Fruit fly (Drosophila melanogaster): ENCODE measurements around the gene CG31145.

Gene CG31145

DNA sequence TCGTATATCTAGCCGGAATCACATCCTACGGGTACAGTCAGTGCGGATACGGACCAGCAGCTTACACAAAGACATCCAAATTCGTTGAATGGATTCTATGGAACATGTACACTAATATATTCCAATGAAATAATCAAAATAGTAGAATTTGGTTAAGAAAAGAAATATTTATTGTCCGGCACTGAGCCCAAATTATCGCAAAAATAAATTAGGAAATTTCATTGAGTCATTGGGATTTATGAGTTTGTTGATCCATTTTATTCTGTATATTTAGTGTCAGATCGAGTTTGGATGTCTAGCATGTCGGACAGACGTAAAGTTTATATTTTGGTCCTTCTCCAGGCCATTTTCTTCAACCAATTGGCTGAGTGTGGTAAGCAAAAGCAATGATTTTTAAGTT is 14.3 kb upstream of the CG31145 start, which contains the start of gene CG18754:
Gene CG18754, plus strand, starts transcription at position 301 of the 400 bp plus-strand sequence.
- TF ChIP-seq CG17801 (GFP tag; optimal IDR thresholded peaks at IDR 0.05; ENCODE audit: partially characterized antibody) = no peak

DNA sequence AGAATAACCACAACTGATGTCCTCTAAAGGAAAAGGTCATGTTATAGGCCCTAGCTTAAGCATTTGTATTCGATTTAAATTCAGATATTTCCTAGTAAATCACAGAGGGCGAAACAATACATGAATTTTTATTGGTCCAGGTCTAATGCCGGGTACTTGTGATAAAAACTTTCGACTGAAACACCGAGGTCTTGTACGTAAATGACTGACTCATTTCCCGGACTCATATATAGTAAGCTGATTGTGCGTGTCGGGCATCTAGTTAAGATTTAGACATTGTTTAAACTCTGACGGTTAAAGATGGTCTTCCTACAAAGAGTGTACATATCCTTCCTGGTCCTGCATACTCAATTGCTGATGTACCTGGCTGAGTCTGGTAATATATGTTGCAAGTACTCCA is 12.7 kb upstream of the CG31145 start, which contains the start of gene CG16710:
Gene CG16710, plus strand, starts transcription at position 301 of the 400 bp plus-strand sequence.
- TF ChIP-seq CG17801 (GFP tag; optimal IDR thresholded peaks at IDR 0.05; ENCODE audit: partially characterized antibody) = no peak

DNA sequence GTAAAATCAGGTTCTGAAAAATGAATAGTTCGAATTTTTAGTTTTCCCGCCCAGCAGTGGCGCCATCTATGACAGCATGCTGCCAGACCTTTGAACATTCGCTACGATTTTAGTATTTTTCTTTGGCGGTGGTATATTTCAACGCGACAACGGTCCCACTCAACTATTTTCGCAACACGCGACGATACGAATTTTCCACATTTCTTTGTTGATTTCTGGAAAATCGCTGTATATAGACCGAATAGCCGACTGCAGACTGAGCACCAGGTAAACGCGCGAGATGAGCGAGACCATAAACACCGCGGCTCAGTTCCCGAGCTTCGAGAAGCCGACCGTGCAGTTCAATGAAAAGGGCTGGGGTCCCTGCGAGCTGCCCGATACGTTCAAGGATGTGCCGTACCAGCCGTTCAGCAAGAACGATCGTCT is 10.5 kb upstream of the CG31145 start, which contains the start of gene eIF3d1:
Gene eIF3d1, plus strand, starts transcription at position 129 of the 426 bp plus-strand sequence.
- peak; percentile 0 for TF ChIP-seq CG17801 (GFP tag; optimal IDR thresholded peaks at IDR 0.05; ENCODE audit: partially characterized antibody)

DNA sequence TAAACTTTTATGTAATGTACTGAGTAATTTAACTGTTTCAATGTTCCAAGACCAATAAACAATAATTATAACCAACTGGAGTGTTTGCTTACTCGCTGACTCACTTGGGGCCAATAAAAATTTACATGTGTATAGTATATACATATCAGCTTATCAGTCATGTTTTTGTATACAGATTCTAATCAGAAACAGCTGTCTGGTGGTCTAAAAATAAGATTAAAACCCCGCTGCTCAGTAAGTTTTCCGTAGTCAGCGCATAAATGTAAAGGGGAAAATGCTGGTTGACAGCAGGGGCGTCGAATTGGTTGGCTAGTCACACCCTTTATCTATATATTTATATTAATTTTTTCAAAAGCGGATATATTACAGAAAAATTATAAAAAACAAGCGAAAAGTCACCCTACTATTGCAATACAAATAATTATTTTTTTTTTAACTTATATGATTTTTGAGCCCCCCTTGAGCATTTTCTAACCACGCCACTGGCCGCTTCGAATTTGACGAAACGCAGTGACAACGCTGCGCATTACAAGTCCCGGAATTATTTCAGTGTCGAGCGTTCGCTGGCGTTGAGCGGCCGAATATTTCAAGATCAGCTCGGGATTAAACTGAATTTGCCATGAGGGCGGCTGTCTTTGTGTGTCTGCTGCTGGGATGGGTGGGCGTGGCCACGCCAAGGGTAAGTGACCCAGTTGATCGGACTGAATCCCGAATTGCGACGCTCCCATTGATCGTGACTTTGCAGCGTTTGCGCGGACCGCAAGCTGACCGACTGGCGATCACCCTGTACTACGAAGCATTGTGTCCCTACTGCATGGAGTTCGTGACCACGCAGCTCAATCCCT is 9.1 kb upstream of the CG31145 start, which contains the start of gene GILT2:
Gene GILT2, plus strand, starts transcription at position 547 of the 845 bp plus-strand sequence.
- TF ChIP-seq CG17801 (GFP tag; optimal IDR thresholded peaks at IDR 0.05; ENCODE audit: partially characterized antibody) = peak; percentile 97

DNA sequence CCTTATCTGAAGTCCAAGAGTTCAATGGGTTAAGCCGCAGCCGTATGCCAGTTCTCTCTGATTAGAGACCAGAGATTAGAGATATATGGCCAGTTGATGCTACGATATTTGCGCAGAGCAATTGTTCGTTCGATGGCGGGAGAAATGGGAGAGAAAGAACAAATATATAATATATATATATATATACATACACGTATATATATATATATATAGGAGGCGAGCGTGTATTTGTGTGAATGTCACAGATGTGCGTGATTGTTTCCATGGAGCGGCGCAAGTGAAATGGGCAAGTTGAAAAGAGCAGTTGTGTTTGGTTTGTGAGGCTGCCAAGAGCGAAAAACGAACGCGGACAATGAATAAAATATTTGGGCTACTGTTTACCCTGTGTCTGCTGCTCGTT is 7.6 kb upstream of the CG31145 start, which contains the start of gene GILT3:
Gene GILT3, plus strand, starts transcription at position 301 of the 400 bp plus-strand sequence.
- TF ChIP-seq CG17801 (GFP tag; optimal IDR thresholded peaks at IDR 0.05; ENCODE audit: partially characterized antibody) = no peak

DNA sequence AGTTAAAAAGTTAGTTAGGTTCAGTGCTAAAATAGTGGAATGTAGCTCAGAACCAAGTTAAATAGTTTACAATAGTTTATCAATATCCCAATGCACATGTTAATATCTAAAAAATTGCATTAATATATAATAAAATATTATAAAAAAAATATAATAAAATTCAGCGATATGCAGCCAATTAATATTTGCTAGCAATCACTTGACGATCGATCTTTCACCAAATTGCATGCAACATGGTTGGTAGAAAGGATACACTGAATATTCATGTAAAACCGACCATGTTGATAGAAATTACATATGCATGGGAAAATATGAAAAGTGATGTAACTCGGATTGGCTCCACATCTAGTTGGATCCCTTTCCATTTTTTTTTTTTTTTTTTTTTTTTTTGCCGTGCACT is 6.2 kb upstream of the CG31145 start:
- TF ChIP-seq CG17801 (GFP tag; optimal IDR thresholded peaks at IDR 0.05; ENCODE audit: partially characterized antibody) = no peak

DNA sequence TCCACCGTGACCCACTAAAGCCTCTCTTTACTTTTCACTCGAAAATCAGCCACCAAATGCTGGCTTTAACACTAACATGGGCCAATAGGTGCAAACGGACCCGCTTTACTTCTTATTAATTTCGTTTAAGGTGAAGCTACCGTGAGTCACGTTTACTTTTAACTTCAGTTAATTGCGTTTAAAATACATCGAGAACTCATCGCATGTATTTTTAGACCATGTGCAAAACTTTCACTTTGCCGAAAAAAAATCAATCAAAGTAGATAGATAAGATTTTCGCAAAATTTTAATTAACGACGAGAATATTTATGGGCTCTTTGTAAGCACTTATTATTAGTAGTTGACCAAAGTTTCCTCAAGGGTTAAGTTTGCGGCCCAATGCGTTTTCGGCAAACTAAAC is 4.9 kb upstream of the CG31145 start:
- TF ChIP-seq CG17801 (GFP tag; optimal IDR thresholded peaks at IDR 0.05; ENCODE audit: partially characterized antibody) = no peak

DNA sequence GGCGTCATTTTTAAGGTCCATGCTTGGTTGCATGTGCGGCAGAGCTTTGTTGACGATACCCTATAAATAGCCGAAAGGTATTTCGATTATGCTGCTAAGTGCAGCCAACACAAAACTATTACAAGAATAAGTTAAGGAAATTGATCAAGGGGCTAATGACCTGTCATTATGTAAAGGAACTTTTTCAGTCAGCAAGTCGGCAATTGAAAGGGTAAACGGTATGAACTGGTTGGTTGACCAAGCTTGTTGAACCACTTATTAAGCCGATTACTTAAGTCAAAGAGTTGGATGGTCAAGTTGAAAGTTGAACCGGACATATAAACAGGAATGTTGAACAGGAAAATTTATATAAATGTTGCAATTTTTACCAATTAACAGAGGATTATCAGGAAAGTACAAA is 3.6 kb upstream of the CG31145 start:
- no peak for TF ChIP-seq CG17801 (GFP tag; optimal IDR thresholded peaks at IDR 0.05; ENCODE audit: partially characterized antibody)

DNA sequence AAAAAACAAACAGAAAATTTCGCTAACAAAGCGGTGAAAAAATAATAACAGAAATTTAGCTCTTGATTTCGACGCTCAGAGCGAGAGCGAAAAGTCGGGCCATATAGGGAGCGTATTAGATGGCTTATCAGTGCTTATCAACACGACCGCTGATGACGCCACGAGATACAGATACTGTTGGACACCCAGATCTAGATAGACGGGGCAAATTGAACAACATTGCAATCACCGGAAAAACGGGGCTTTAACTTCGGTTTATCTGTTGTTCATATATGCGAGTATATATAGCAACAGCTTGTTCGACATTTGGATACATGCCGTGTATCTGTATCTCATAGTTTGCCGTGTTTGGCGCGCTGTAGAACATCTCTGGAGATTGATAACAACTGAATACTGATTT is 876 bp downstream of the CG31145 start:
- no peak for TF ChIP-seq CG17801 (GFP tag; optimal IDR thresholded peaks at IDR 0.05; ENCODE audit: partially characterized antibody)

DNA sequence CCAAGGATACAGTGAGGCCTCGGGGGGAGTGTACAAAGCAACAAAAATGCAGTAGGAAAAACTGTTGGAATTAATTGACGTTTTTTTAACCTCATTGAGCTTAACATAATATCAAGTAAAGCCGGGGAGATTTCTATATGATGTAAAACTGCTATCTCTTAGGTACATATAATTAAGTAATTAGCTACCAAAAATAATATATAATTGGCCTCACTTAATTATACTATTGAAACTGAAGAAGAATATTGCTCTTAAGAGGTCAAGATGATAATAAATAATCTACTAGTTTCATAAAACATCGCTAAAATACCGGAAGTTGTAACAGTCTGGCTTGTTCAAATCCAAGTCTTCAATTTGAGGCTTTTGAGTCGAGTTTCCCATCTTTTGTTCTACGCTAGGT is 2.0 kb downstream of the CG31145 start:
- TF ChIP-seq CG17801 (GFP tag; optimal IDR thresholded peaks at IDR 0.05; ENCODE audit: partially characterized antibody) = no peak

DNA sequence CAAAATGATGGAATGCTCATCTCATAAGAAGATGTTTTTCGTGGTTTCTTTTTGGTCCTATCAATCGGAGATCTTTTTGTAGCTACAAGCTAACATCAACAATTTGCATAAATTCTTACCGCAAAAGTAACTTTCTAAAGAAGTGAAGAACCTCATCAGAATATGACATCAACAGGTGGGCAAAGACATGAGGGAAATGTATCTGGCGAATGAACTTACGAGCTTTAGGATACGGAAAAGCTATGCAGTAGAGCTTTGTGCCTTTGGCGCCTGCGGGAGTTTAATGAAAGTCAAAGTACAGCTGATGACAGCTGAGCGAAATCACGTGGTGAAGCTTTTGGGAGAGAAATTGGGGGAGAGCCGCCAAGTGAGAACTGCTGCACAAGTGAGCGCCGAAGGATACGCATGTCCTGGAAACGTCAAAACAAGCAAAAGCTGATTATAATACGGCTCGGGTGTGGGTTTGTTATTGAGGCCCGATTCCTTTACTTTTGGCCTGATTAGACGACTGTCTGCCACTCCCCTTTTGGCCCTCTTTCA is 2.7 kb downstream of the CG31145 start:
- TF ChIP-seq CG17801 (GFP tag; optimal IDR thresholded peaks at IDR 0.05; ENCODE audit: partially characterized antibody) = no peak

DNA sequence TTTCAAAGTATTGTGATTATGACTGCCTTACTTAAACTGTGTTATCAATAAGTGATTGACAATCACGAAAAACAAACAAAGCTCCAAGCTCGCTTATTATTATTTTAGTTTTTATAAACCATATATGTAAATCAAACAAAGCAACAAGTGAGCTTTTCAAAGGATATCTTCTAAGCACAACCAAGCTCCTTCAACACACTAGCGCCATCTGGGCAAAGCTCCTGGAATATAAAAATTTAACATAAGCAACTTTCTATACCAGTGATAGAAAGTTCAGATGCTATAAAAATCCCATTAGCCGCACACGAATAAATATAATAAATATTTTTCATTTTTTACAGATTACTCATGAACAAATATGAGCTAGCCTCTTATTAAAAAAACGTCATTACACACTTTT is 5.0 kb downstream of the CG31145 start:
- TF ChIP-seq CG17801 (GFP tag; optimal IDR thresholded peaks at IDR 0.05; ENCODE audit: partially characterized antibody) = no peak

DNA sequence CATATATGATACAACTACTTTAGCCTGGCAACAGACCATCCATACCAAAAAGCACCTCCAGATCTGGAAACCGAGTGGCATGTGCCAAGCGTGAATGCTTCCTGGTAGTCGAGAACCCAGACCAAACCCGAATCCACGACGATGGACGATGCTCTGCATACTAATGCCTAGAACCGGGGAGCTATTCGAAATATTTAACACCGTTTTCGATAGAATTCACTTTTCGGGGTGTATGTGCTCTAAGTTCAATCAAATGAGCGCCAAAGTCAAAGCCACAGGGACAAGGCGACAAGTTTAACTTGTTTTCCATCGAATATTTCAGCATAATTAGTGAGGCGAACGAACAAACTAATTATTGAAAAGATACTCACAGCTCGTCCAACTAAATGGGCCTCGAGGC is 6.7 kb downstream of the CG31145 start:
- no peak for TF ChIP-seq CG17801 (GFP tag; optimal IDR thresholded peaks at IDR 0.05; ENCODE audit: partially characterized antibody)

DNA sequence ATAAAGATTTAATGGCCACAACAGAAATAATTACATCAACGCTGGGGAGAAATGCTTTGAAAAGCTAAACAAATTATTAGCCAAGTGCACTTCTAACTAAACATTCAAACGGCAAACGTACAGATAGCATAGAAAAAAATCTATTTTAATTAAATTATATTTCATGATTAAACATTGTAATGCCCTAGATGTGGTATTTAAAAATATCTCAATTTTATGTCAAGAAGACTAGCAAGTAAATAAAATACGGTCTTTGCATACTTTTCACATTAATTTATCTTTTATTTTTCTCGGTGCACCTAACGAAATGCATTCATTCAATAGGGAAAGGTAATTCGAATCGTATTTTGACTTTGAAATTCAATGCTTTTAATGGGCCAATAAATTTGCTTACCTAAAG is 9.9 kb downstream of the CG31145 start:
- TF ChIP-seq CG17801 (GFP tag; optimal IDR thresholded peaks at IDR 0.05; ENCODE audit: partially characterized antibody) = no peak

DNA sequence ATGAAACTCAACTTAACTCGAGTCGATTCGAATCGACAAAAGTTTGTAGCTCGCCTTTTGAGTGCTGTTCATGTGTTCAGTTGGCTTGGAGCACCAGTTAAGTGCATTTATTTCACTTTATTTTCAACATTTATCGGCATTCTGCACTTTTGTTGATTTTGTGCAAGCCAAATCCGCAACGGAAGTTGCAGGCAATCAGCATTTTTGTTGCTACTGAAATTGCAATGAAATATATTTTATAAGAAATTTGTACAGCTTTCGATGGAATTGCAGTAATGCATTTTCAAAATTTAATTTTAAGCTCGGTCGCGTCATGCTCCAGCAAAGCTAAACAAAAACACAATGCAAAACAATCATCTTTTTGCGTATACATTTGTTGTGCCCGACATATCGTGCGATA is 10.5 kb downstream of the CG31145 start:
- peak; percentile 48 for TF ChIP-seq CG17801 (GFP tag; optimal IDR thresholded peaks at IDR 0.05; ENCODE audit: partially characterized antibody)

All from ovary, adult (tissue).